Worm (Caenorhabditis elegans) whole organism, young adult: ENCODE results near the gene rgef-1.
A peak's percentile ranks its signal among the peaks of the same experiment; 100 is the strongest.

Source experiments
- B0261.1 ChIP-seq: sonication (generic microtip); optimal IDR thresholded peaks from 2 replicates; lab custom pipeline; 2016; ENCODE audit warnings: mild to moderate bottlenecking, missing genetic modification characterization, moderate library complexity, missing compliant biosample characterization
- F10E7.11 ChIP-seq: sonication (generic microtip); optimal IDR thresholded peaks from 2 replicates; lab custom pipeline; 2017; ENCODE audit warnings: mild to moderate bottlenecking, missing genetic modification characterization, moderate library complexity, missing compliant biosample characterization
- F39B2.1 ChIP-seq: fragments of 200-800 bp; sonication (Bioruptor generic); IDR thresholded peaks from 2 replicates; pipeline ENCODE4 v1.3.6; 2022; ENCODE audit warnings: missing genetic modification reagents, missing genetic modification characterization, missing compliant biosample characterization
- K11D2.4 ChIP-seq: fragments of 200-800 bp; sonication (Bioruptor generic); IDR thresholded peaks from 2 replicates; pipeline ENCODE4 v1.3.6; 2022; ENCODE audit warnings: missing genetic modification reagents, missing genetic modification characterization, missing compliant biosample characterization
- K12H6.12 ChIP-seq: fragments of 200-800 bp; sonication (Bioruptor generic); optimal IDR thresholded peaks from 2 replicates; lab custom pipeline; 2018; ENCODE audit warnings: mild to moderate bottlenecking, missing genetic modification characterization, missing compliant biosample characterization
- Y56A3A.18 ChIP-seq: fragments of 200-800 bp; sonication (Bioruptor generic); IDR thresholded peaks from 2 replicates; pipeline ENCODE4 v1.3.6; 2022; ENCODE audit warnings: missing genetic modification reagents, missing genetic modification characterization, missing compliant biosample characterization
- Y79H2A.3 ChIP-seq: fragments of 200-800 bp; sonication (Bioruptor generic); conservative IDR thresholded peaks from 2 replicates; pipeline ENCODE4 v1.3.6; 2022; ENCODE audit warnings: missing genetic modification reagents, missing genetic modification characterization, missing compliant biosample characterization
- akir-1 ChIP-seq: fragments of 200-800 bp; sonication (Bioruptor generic); optimal IDR thresholded peaks from 2 replicates; lab custom pipeline; 2018; ENCODE audit warnings: mild to moderate bottlenecking, missing genetic modification characterization, moderate library complexity, missing compliant biosample characterization
- aptf-2 ChIP-seq: fragments of 200-800 bp; sonication (Bioruptor generic); conservative IDR thresholded peaks from 2 replicates; pipeline ENCODE4 v1.3.6; 2022; ENCODE audit warnings: missing genetic modification reagents, missing genetic modification characterization, missing compliant biosample characterization
- athp-1 ChIP-seq: sonication (generic microtip); optimal IDR thresholded peaks from 2 replicates; lab custom pipeline; 2017; ENCODE audit warnings: mild to moderate bottlenecking, missing genetic modification characterization, missing compliant biosample characterization
- attf-5 ChIP-seq: fragments of 200-800 bp; sonication (Bioruptor generic); optimal IDR thresholded peaks from 2 replicates; lab custom pipeline; 2018; ENCODE audit warnings: mild to moderate bottlenecking, missing genetic modification characterization, missing compliant biosample characterization
- ceh-40 ChIP-seq: fragments of 200-800 bp; sonication (Bioruptor generic); IDR thresholded peaks from 2 replicates; pipeline ENCODE4 v1.3.6; 2022; ENCODE audit warnings: missing genetic modification characterization, missing compliant biosample characterization
- ceh-79 ChIP-seq: sonication (generic microtip); optimal IDR thresholded peaks from 2 replicates; lab custom pipeline; 2017; ENCODE audit warnings: mild to moderate bottlenecking, missing genetic modification characterization, missing compliant biosample characterization
- dpl-1 ChIP-seq: fragments of 150-350 bp; optimal IDR thresholded peaks from 2 replicates; lab custom pipeline; 2014; ENCODE audit warnings: missing biosample characterization, missing genetic modification reagents, missing genetic modification characterization
- efl-1 ChIP-seq: fragments of 150-350 bp; optimal IDR thresholded peaks from 2 replicates; lab custom pipeline; 2014; ENCODE audit warnings: missing biosample characterization, missing genetic modification reagents, missing genetic modification characterization
- ekl-4 ChIP-seq: fragments of 200-800 bp; sonication (Bioruptor generic); IDR thresholded peaks from 2 replicates; pipeline ENCODE4 v1.3.6; 2022; ENCODE audit warnings: missing genetic modification reagents, missing genetic modification characterization, missing compliant biosample characterization
- gei-17 ChIP-seq: fragments of 200-800 bp; sonication (Bioruptor generic); optimal IDR thresholded peaks from 2 replicates; lab custom pipeline; 2018; ENCODE audit warnings: mild to moderate bottlenecking, missing genetic modification characterization, missing compliant biosample characterization
- hmg-1.2 ChIP-seq: fragments of 200-800 bp; sonication (Bioruptor generic); IDR thresholded peaks from 2 replicates; pipeline ENCODE4 v1.3.6; 2022; ENCODE audit warnings: missing genetic modification reagents, missing genetic modification characterization, missing compliant biosample characterization
- hmg-20 ChIP-seq: fragments of 200-800 bp; sonication (Bioruptor generic); IDR thresholded peaks from 2 replicates; pipeline ENCODE4 v1.3.6; 2022; ENCODE audit warnings: missing genetic modification reagents, missing genetic modification characterization, missing compliant biosample characterization
- hrde-1 ChIP-seq: sonication (generic microtip); optimal IDR thresholded peaks from 2 replicates; lab custom pipeline; 2016; ENCODE audit warnings: missing genetic modification characterization, mild to moderate bottlenecking, missing compliant biosample characterization, moderate library complexity, missing genotype, missing genetic modification reagents, borderline replicate concordance
- lin-35 ChIP-seq, 3 experiments: fragments of 150-350 bp in 2 of 3; sonication (generic microtip) in 1 of 3; optimal IDR thresholded peaks; 2 replicates each; lab custom pipeline; 2014 to 2018; ENCODE audit warnings: missing biosample characterization in 3 of 3, missing genetic modification characterization in 3 of 3, missing genetic modification reagents in 3 of 3
- lin-40 ChIP-seq: sonication (generic microtip); optimal IDR thresholded peaks from 2 replicates; lab custom pipeline; 2016; ENCODE audit warnings: missing genetic modification characterization, mild to moderate bottlenecking, missing compliant biosample characterization, missing genotype, missing genetic modification reagents
- lsy-27 ChIP-seq: sonication (generic microtip); optimal IDR thresholded peaks from 2 replicates; lab custom pipeline; 2017; ENCODE audit warnings: missing genetic modification characterization, mild to moderate bottlenecking, missing compliant biosample characterization, antibody characterized with exemption, missing genotype, borderline replicate concordance; ENCODE audit not compliant: insufficient read depth
- madf-8 ChIP-seq: fragments of 200-800 bp; sonication (Bioruptor generic); conservative IDR thresholded peaks from 2 replicates; pipeline ENCODE4 v1.3.6; 2022; ENCODE audit warnings: missing genetic modification reagents, missing genetic modification characterization, missing compliant biosample characterization
- mcd-1 ChIP-seq: fragments of 200-800 bp; sonication (Bioruptor generic); IDR thresholded peaks from 2 replicates; pipeline ENCODE4 v1.3.6; 2022; ENCODE audit warnings: missing genetic modification reagents, missing genetic modification characterization, missing compliant biosample characterization
- nfya-2 ChIP-seq: fragments of 200-800 bp; sonication (Bioruptor generic); IDR thresholded peaks from 2 replicates; pipeline ENCODE4 v1.3.6; 2022; ENCODE audit warnings: missing genetic modification reagents, missing genetic modification characterization, missing compliant biosample characterization
- nfyb-1 ChIP-seq: fragments of 200-800 bp; sonication (Bioruptor generic); IDR thresholded peaks from 2 replicates; pipeline ENCODE4 v1.3.6; 2022; ENCODE audit warnings: missing genetic modification reagents, missing genetic modification characterization, missing compliant biosample characterization
- nhr-120 ChIP-seq: fragments of 200-800 bp; sonication (Bioruptor generic); IDR thresholded peaks from 2 replicates; pipeline ENCODE4 v1.3.6; 2022; ENCODE audit warnings: missing genetic modification characterization, missing compliant biosample characterization
- pbrm-1 ChIP-seq: fragments of 200-800 bp; sonication (Bioruptor generic); IDR thresholded peaks from 2 replicates; pipeline ENCODE4 v1.3.6; 2022; ENCODE audit warnings: missing genetic modification reagents, missing genetic modification characterization, missing compliant biosample characterization
- repo-1 ChIP-seq: sonication (generic microtip); optimal IDR thresholded peaks from 2 replicates; lab custom pipeline; 2017; ENCODE audit warnings: mild to moderate bottlenecking, missing genetic modification characterization, missing compliant biosample characterization
- rpc-1 ChIP-seq, 2 experiments: fragments of 150-350 bp in 1 of 2; sonication (generic microtip) in 1 of 2; optimal IDR thresholded peaks; 2 replicates each; lab custom pipeline; 2014 to 2018; ENCODE audit warnings: missing biosample characterization in 1 of 2, missing genetic modification characterization in 1 of 2, missing genetic modification reagents in 1 of 2, missing genotype in 1 of 2
- zfh-2 ChIP-seq: fragments of 200-800 bp; sonication (Bioruptor generic); conservative IDR thresholded peaks from 2 replicates; pipeline ENCODE4 v1.3.6; 2022; ENCODE audit warnings: missing genetic modification reagents, missing genetic modification characterization, missing compliant biosample characterization
- ztf-18 ChIP-seq: sonication (generic microtip); optimal IDR thresholded peaks from 2 replicates; lab custom pipeline; 2016; ENCODE audit warnings: missing genotype, mild to moderate bottlenecking, missing genetic modification characterization, missing compliant biosample characterization
- ztf-22 ChIP-seq: fragments of 200-800 bp; sonication (Bioruptor generic); optimal IDR thresholded peaks from 2 replicates; lab custom pipeline; 2018; ENCODE audit warnings: mild to moderate bottlenecking, missing genetic modification characterization, moderate library complexity, missing compliant biosample characterization
- ztf-3 ChIP-seq: fragments of 200-800 bp; sonication (Bioruptor generic); optimal IDR thresholded peaks from 2 replicates; lab custom pipeline; 2018; ENCODE audit warnings: mild to moderate bottlenecking, missing genetic modification characterization, missing compliant biosample characterization
- ztf-6 ChIP-seq: fragments of 200-800 bp; sonication (Bioruptor generic); IDR thresholded peaks from 2 replicates; pipeline ENCODE4 v1.3.6; 2022; ENCODE audit warnings: missing genetic modification reagents, missing genetic modification characterization, missing compliant biosample characterization

The rgef-1 gene

DNA sequence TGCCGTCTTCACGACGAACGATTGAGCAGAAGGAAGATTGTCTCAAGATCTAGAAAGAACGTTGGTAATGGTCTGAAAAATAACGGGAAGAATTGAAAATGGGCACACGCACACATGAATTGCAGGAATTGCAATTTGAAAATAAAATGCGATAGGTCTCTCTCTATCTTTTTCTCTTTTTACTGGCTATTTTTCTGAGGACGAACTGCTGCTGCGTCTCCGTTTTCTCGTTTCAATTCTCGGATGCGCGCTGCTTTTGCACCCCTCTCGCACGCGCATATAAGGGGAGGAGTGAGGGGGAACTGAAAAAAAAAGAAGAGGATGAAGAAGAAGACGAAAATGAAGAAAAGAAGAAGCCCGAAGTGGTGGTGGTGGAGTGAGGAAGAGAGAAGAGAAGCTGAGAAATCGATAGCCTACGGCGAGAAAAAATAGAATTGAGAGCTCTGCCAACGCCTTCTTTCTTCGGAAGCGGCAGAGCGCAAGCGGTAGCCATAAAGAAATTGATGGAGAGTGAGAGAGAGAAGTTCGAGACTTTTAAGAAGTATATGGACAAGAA is at the start of gene rgef-1:
Gene rgef-1 (minus strand): TSS at position 51 of the 556 bp plus-strand sequence.
- TF ChIP-seq nfya-2 (no peak), madf-8 (GFP tag; lab: Robert Waterston, UW) (no peak), nhr-120 (GFP tag; lab: Robert Waterston, UW) (no peak), K12H6.12 (tag; lab: Kevin White, UChicago) (peak; percentile 71), lin-35 (GFP tag; optimal IDR thresholded peaks at IDR 0.05; lab: Kevin White, UChicago) (peak in 1 of 3 experiments; percentile 16), gei-17 (no peak), hrde-1 (no peak), lin-40 (tag; lab: Kevin White, UChicago) (peak; percentile 39), hmg-1.2 (GFP tag; lab: Robert Waterston, UW) (0 out of 2 replicates have a peak, but pooled peaks have one; percentile 9), pbrm-1 (GFP tag; lab: Robert Waterston, UW) (0 out of 2 replicates have a peak, but pooled peaks have one; percentile 13), mcd-1 (peak; percentile 30; the same call in 1 of the 2 replicates), K11D2.4 (GFP tag; lab: Robert Waterston, UW) (0 out of 2 replicates have a peak, but pooled peaks have one; percentile 19), Y56A3A.18 (no peak), zfh-2 (GFP tag; lab: Robert Waterston, UW) (peak; percentile 91), nfyb-1 (0 out of 2 replicates have a peak, but pooled peaks have one; percentile 15)

DNA sequence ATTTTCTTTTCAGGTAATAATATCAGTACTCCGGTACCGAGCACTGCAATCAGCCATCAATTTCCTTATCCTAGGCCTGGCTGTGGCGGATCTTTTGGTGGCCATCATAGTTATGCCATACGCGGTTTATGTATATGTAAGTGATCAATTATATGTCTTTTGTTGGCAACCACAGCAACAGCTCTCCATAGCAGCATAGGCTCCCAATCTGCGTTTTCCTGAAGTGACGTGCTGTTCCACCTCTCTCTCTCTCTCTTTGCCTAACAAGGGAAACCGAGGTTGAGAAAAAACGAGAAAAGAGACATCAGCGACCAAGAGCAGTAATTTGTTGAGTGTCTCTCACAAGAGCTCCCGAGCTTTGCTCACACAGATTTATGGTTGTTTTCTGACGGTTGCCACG is 47.7 kb upstream of the rgef-1 start:
- TF ChIP-seq ekl-4 (GFP tag; lab: Robert Waterston, UW): no peak
- TF ChIP-seq lsy-27 (tag; lab: Kevin White, UChicago): no peak
- no peak for TF ChIP-seq aptf-2
- TF ChIP-seq madf-8 (GFP tag; lab: Robert Waterston, UW): no peak
- no peak for TF ChIP-seq efl-1
- no peak for TF ChIP-seq ztf-6 (GFP tag; lab: Robert Waterston, UW)
- TF ChIP-seq ceh-79 (tag; lab: Kevin White, UChicago): no peak
- no peak for TF ChIP-seq ztf-3 (GFP tag; lab: Kevin White, UChicago)
- TF ChIP-seq F10E7.11 (tag; lab: Kevin White, UChicago): no peak
- TF ChIP-seq rpc-1 (optimal IDR thresholded peaks at IDR 0.05; lab: Kevin White, UChicago): no peak
- TF ChIP-seq rpc-1 (tag; optimal IDR thresholded peaks at IDR 0.05; lab: Kevin White, UChicago): no peak
- TF ChIP-seq dpl-1 (GFP tag; lab: Kevin White, UChicago): no peak
- no peak for TF ChIP-seq B0261.1
- no peak for TF ChIP-seq repo-1
- TF ChIP-seq ztf-22 (GFP tag; lab: Kevin White, UChicago): no peak
- TF ChIP-seq ztf-18 (tag; lab: Kevin White, UChicago): no peak
- TF ChIP-seq attf-5: no peak
- TF ChIP-seq Y79H2A.3: no peak
- TF ChIP-seq, all 124 proteins: peak for 0

DNA sequence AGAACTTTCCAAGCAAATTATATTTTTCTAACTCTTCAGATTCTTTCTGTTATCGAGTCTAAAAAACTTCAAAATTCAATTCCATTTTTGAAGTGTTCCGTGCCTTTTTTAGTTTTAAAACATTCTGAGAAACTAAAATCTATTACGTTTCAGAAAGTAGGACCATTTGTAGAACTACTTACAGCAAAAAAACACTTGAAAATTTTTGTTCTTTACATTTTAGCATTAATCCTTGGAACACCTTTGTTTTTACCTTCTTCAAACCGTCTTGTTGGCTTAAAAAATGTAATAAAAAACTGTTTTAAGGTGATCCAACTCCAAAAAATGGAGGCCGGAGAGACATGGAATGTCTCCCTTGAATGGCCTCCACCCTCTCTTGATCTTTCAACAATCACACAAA is 46.8 kb upstream of the rgef-1 start, which contains the start of gene dop-2:
Gene dop-2 (plus strand): TSS at position 301 of the 400 bp plus-strand sequence.
- TF ChIP-seq F39B2.1 (GFP tag; lab: Robert Waterston, UW) (no peak), Y79H2A.3 (no peak), athp-1 (tag; lab: Kevin White, UChicago) (no peak), hmg-20 (no peak), ceh-40 (no peak), nhr-120 (GFP tag; lab: Robert Waterston, UW) (no peak), akir-1 (GFP tag; lab: Kevin White, UChicago) (no peak)
